Worm (Caenorhabditis elegans) whole organism, L2 larva: ENCODE data around the gene T05H10.1.

Experiments used
- R02D3.7 ChIP-seq: fragments of 150-350 bp; optimal IDR thresholded peaks from 2 replicates; lab custom pipeline; 2014; ENCODE audit warnings: missing biosample characterization, missing genetic modification characterization
- ceh-82 ChIP-seq: fragments of 150-350 bp; optimal IDR thresholded peaks from 2 replicates; lab custom pipeline; 2014; ENCODE audit warnings: missing biosample characterization, missing genetic modification characterization
- lin-11 ChIP-seq: fragments of 150-350 bp; sonication (generic microtip); optimal IDR thresholded peaks from 2 replicates; lab custom pipeline; 2014; ENCODE audit warnings: missing biosample characterization, missing genetic modification characterization, inconsistent platforms, mixed read lengths
- ztf-11 ChIP-seq: sonication (generic microtip); optimal IDR thresholded peaks from 2 replicates; lab custom pipeline; 2017; ENCODE audit warnings: missing biosample characterization, missing genetic modification characterization

- no peak for TF ChIP-seq ztf-11 (tag; lab: Kevin White, UChicago)
- no peak for TF ChIP-seq lin-11 (tag; lab: Kevin White, UChicago)
- TF ChIP-seq ceh-82 (tag; lab: Kevin White, UChicago), result no peak
- no peak for TF ChIP-seq R02D3.7
Observed at ce11 chrII:8020580-8021044, 21.8 kb upstream of the T05H10.1 start.
